Fruit fly (Drosophila melanogaster) whole organism, pupa: Measurements from ENCODE around the gene CG14664.

Experiments used
- CG10348 ChIP-seq: fragments of 200-800 bp; sonication (Bioruptor generic); IDR thresholded peaks from 2 replicates; pipeline ENCODE4 v1.3.6; 2022; ENCODE audit warnings: missing biosample characterization, missing genetic modification characterization
- CG12605 ChIP-seq: fragments of 200-800 bp; sonication (Bioruptor generic); IDR thresholded peaks from 2 replicates; pipeline ENCODE4 v1.3.6; 2022; ENCODE audit warnings: missing biosample characterization, missing genetic modification characterization
- CG13204 ChIP-seq: fragments of 200-800 bp; sonication (Bioruptor generic); optimal IDR thresholded peaks from 2 replicates; lab custom pipeline; 2018; ENCODE audit warnings: missing biosample characterization, mild to moderate bottlenecking, missing genetic modification characterization, moderate library complexity
- CG14655 ChIP-seq: fragments of 200-800 bp; sonication (Bioruptor generic); optimal IDR thresholded peaks from 3 replicates; lab custom pipeline; 2017; ENCODE audit warnings: mild to moderate bottlenecking, missing biosample characterization, missing genetic modification reagents, missing genetic modification characterization
- CG15710 ChIP-seq: fragments of 200-800 bp; sonication (Bioruptor generic); optimal IDR thresholded peaks from 2 replicates; lab custom pipeline; 2018; ENCODE audit warnings: missing biosample characterization, mild to moderate bottlenecking, missing genetic modification characterization, moderate library complexity
- CG17806 ChIP-seq: fragments of 200-800 bp; sonication (Bioruptor generic); optimal IDR thresholded peaks from 2 replicates; lab custom pipeline; 2018; ENCODE audit warnings: missing biosample characterization, mild to moderate bottlenecking, missing genetic modification characterization, moderate library complexity
- CG32121 ChIP-seq: fragments of 200-800 bp; sonication (Bioruptor generic); IDR thresholded peaks from 2 replicates; pipeline ENCODE4 v1.3.6; 2022; ENCODE audit warnings: missing biosample characterization, missing genetic modification characterization
- CG34367 ChIP-seq: fragments of 200-800 bp; sonication (Bioruptor generic); optimal IDR thresholded peaks from 2 replicates; lab custom pipeline; 2018; ENCODE audit warnings: missing biosample characterization, mild to moderate bottlenecking, missing genetic modification characterization
- CG4496 ChIP-seq: fragments of 200-800 bp; sonication (Bioruptor generic); IDR thresholded peaks from 3 replicates; pipeline ENCODE4 v1.3.6; 2022; ENCODE audit warnings: missing biosample characterization, missing genetic modification characterization
- CG8159 ChIP-seq: fragments of 200-800 bp; sonication (Bioruptor generic); optimal IDR thresholded peaks from 3 replicates; lab custom pipeline; 2018; ENCODE audit warnings: missing biosample characterization, mild to moderate bottlenecking, missing genetic modification characterization, moderate library complexity
- CG8301 ChIP-seq: fragments of 200-800 bp; sonication (Bioruptor generic); optimal IDR thresholded peaks from 2 replicates; lab custom pipeline; 2018; ENCODE audit warnings: missing biosample characterization, mild to moderate bottlenecking, missing genetic modification characterization
- CG9948 ChIP-seq: fragments of 200-800 bp; sonication (Bioruptor generic); optimal IDR thresholded peaks from 2 replicates; lab custom pipeline; 2018; ENCODE audit warnings: missing biosample characterization, mild to moderate bottlenecking, missing genetic modification characterization, moderate library complexity
- D1 ChIP-seq: fragments of 200-800 bp; sonication (Bioruptor generic); optimal IDR thresholded peaks from 2 replicates; lab custom pipeline; 2018; ENCODE audit warnings: missing biosample characterization, mild to moderate bottlenecking, missing genetic modification characterization, moderate library complexity
- EcR ChIP-seq: fragments of 200-800 bp; sonication (Bioruptor generic); optimal IDR thresholded peaks from 3 replicates; lab custom pipeline; 2019; ENCODE audit warnings: missing biosample characterization, missing genetic modification characterization, mild to moderate bottlenecking, moderate library complexity, missing genetic modification reagents
- Ets98B ChIP-seq: fragments of 200-800 bp; sonication (Bioruptor generic); IDR thresholded peaks from 2 replicates; pipeline ENCODE4 v1.3.6; 2022; ENCODE audit warnings: missing biosample characterization, missing genetic modification characterization
- Pif1A ChIP-seq: fragments of 200-800 bp; sonication (Bioruptor generic); optimal IDR thresholded peaks from 3 replicates; lab custom pipeline; 2016; ENCODE audit warnings: missing biosample characterization, missing genetic modification characterization
- Pif1B ChIP-seq: fragments of 200-800 bp; sonication (Bioruptor generic); optimal IDR thresholded peaks from 3 replicates; lab custom pipeline; 2016; ENCODE audit warnings: missing biosample characterization, missing genetic modification characterization
- Snoo ChIP-seq: fragments of 200-800 bp; sonication (Bioruptor generic); optimal IDR thresholded peaks from 3 replicates; lab custom pipeline; 2017; ENCODE audit warnings: missing biosample characterization, mild to moderate bottlenecking, missing genetic modification characterization, inconsistent platforms
- fd96Ca ChIP-seq: fragments of 200-800 bp; sonication (Bioruptor generic); IDR thresholded peaks from 3 replicates; pipeline ENCODE4 v1.3.6; 2022; ENCODE audit warnings: missing biosample characterization, missing genetic modification characterization
- gl ChIP-seq: fragments of 200-800 bp; sonication (Bioruptor generic); optimal IDR thresholded peaks from 2 replicates; lab custom pipeline; 2018; ENCODE audit warnings: missing biosample characterization, mild to moderate bottlenecking, missing genetic modification characterization
- rn ChIP-seq: fragments of 200-800 bp; sonication (Bioruptor generic); IDR thresholded peaks from 2 replicates; pipeline ENCODE4 v1.3.6; 2022; ENCODE audit warnings: missing biosample characterization, missing genetic modification characterization

Gene CG14664

dm6 chr3R:5246950-5247349 lies 23.0 kb downstream of the CG14664 start:
- no peak for TF ChIP-seq CG15710 (tag; lab: Kevin White, UChicago)
- no peak for TF ChIP-seq rn (GFP tag; lab: Robert Waterston, UW)
- TF ChIP-seq CG13204 (GFP tag; lab: Kevin White, UChicago): peak; percentile 2
- no peak for TF ChIP-seq fd96Ca (GFP tag; lab: Robert Waterston, UW)
- TF ChIP-seq CG8301: no peak
- no peak for TF ChIP-seq CG32121
- TF ChIP-seq Snoo (tag; lab: Kevin White, UChicago): no peak
- peak; percentile 85 for TF ChIP-seq EcR (GFP tag; lab: Kevin White, UChicago)
- no peak for TF ChIP-seq CG12605
- no peak for TF ChIP-seq CG4496 (GFP tag; lab: Robert Waterston, UW)
- TF ChIP-seq gl: no peak
- TF ChIP-seq CG9948 (tag; lab: Kevin White, UChicago): no peak
- no peak for TF ChIP-seq CG14655 (GFP tag; lab: Kevin White, UChicago)
- no peak for TF ChIP-seq CG10348
- TF ChIP-seq Ets98B: no peak

- TF ChIP-seq CG9948 (tag; lab: Kevin White, UChicago): no peak
- no peak for TF ChIP-seq fd96Ca (GFP tag; lab: Robert Waterston, UW)
- TF ChIP-seq Snoo (tag; lab: Kevin White, UChicago): no peak
- no peak for TF ChIP-seq EcR (GFP tag; lab: Kevin White, UChicago)
- TF ChIP-seq gl: no peak
- TF ChIP-seq Ets98B: no peak
- no peak for TF ChIP-seq CG13204 (GFP tag; lab: Kevin White, UChicago)
- no peak for TF ChIP-seq CG8159 (tag; lab: Kevin White, UChicago)
- no peak for TF ChIP-seq D1 (tag; lab: Kevin White, UChicago)
Observed at dm6 chr3R:5249308-5249707, 25.4 kb downstream of the CG14664 start.

dm6 chr3R:5250530-5251242 lies 26.7 kb downstream of the CG14664 start:
- TF ChIP-seq EcR (GFP tag; lab: Kevin White, UChicago) (peak; percentile 64), CG12605 (no peak), CG9948 (tag; lab: Kevin White, UChicago) (peak; percentile 57), CG17806 (peak; percentile 66), CG4496 (GFP tag; lab: Robert Waterston, UW) (peak; percentile 81), CG8159 (tag; lab: Kevin White, UChicago) (peak; percentile 28), Pif1A (GFP tag; lab: Kevin White, UChicago) (peak; percentile 78), D1 (tag; lab: Kevin White, UChicago) (no peak), CG34367 (tag; lab: Kevin White, UChicago) (peak; percentile 55), CG8301 (peak; percentile 67), Snoo (tag; lab: Kevin White, UChicago) (peak; percentile 26), CG13204 (GFP tag; lab: Kevin White, UChicago) (no peak), fd96Ca (GFP tag; lab: Robert Waterston, UW) (peak; percentile 70; the same call in 2 of the 3 replicates), gl (no peak), rn (GFP tag; lab: Robert Waterston, UW) (no peak), CG14655 (GFP tag; lab: Kevin White, UChicago) (peak; percentile 74), Pif1B (GFP tag; lab: Kevin White, UChicago) (peak; percentile 69), Ets98B (peak; percentile 76), CG10348 (no peak), CG32121 (peak; percentile 52), CG15710 (tag; lab: Kevin White, UChicago) (peak; percentile 53)
- TF ChIP-seq, all 21 proteins: peak for 15

dm6 chr3R:5251243-5251865 lies 27.4 kb downstream of the CG14664 start, which contains the start of gene CtsF:
CtsF (minus strand) TSS chr3R:5251745.
- TF ChIP-seq CG4496 (GFP tag; lab: Robert Waterston, UW): peak; percentile 57
- TF ChIP-seq CG34367 (tag; lab: Kevin White, UChicago): no peak
- peak; percentile 39; the same call in 1 of the 2 replicates for TF ChIP-seq CG12605
- peak; percentile 30 for TF ChIP-seq CG13204 (GFP tag; lab: Kevin White, UChicago)
- peak; percentile 30; the same call in 1 of the 2 replicates for TF ChIP-seq Ets98B
- TF ChIP-seq gl: no peak
- no peak for TF ChIP-seq Pif1B (GFP tag; lab: Kevin White, UChicago)
- no peak for TF ChIP-seq Snoo (tag; lab: Kevin White, UChicago)
- peak; percentile 26; the same call in 1 of the 2 replicates for TF ChIP-seq CG32121
- peak; percentile 26 for TF ChIP-seq EcR (GFP tag; lab: Kevin White, UChicago)
- no peak for TF ChIP-seq Pif1A (GFP tag; lab: Kevin White, UChicago)
- TF ChIP-seq D1 (tag; lab: Kevin White, UChicago): no peak
- no peak for TF ChIP-seq fd96Ca (GFP tag; lab: Robert Waterston, UW)
- peak; percentile 29 for TF ChIP-seq CG8159 (tag; lab: Kevin White, UChicago)
- no peak for TF ChIP-seq CG10348
- no peak for TF ChIP-seq CG17806
- no peak for TF ChIP-seq CG9948 (tag; lab: Kevin White, UChicago)
- TF ChIP-seq CG14655 (GFP tag; lab: Kevin White, UChicago): no peak
- no peak for TF ChIP-seq rn (GFP tag; lab: Robert Waterston, UW)
- no peak for TF ChIP-seq CG8301
- no peak for TF ChIP-seq CG15710 (tag; lab: Kevin White, UChicago)

- TF ChIP-seq Ets98B (no peak), CG17806 (no peak), EcR (GFP tag; lab: Kevin White, UChicago) (no peak), CG12605 (no peak)
Observed at dm6 chr3R:5252853-5253252, 28.9 kb downstream of the CG14664 start, which contains the start of gene CG1113. CG1113 (plus strand) TSS chr3R:5253153.
